Worm (Caenorhabditis elegans) whole organism, L3 larva: ENCODE data around the gene M05D6.3.

Experiments
- ceh-16 ChIP-seq: sonication (generic microtip); optimal IDR thresholded peaks from 2 replicates; lab custom pipeline; 2017; ENCODE audit warnings: missing biosample characterization, missing genetic modification characterization
- egl-27 ChIP-seq: sonication (generic microtip); optimal IDR thresholded peaks from 4 replicates; lab custom pipeline; 2017; ENCODE audit warnings: missing biosample characterization, missing genetic modification reagents, missing genetic modification characterization
- egl-5 ChIP-seq: fragments of 150-350 bp; optimal IDR thresholded peaks from 2 replicates; lab custom pipeline; 2017; ENCODE audit warnings: missing biosample characterization, missing genetic modification reagents, missing genetic modification characterization, inconsistent platforms
- eor-1 ChIP-seq, 2 experiments: fragments of 150-350 bp; optimal IDR thresholded peaks; 2 replicates each; lab custom pipeline; 2014 to 2018; ENCODE audit warnings: missing biosample characterization in 2 of 2, missing genetic modification characterization in 2 of 2
- jun-1 ChIP-seq: fragments of 150-350 bp; optimal IDR thresholded peaks from 2 replicates; lab custom pipeline; 2014; ENCODE audit warnings: missing biosample characterization, missing genetic modification reagents, missing genetic modification characterization
- nfya-1 ChIP-seq: sonication (generic microtip); optimal IDR thresholded peaks from 2 replicates; lab custom pipeline; 2017; ENCODE audit warnings: missing genetic modification characterization, mild to moderate bottlenecking, missing compliant biosample characterization, antibody characterized with exemption, moderate library complexity; ENCODE audit not compliant: insufficient read depth

DNA sequence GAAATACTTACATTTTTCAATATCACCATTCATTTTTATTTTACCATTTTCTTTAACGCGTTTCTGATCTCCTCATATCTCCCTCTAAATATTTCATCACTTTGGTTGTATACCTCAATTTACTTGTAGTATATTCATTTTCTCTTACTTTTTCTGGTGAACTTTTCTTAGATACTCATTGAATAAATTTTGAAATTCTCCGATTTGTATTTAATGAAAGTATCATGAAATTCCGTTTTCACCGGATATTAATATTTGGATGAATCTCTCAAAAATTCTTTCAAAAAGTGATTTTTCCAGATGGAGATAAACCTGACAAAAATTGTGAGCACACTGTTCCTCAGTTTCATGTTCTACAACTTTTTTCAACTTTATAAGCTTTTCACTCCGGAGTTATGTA lies 42.6 kb downstream of the M05D6.3 start, which contains the start of gene T13H5.8:
- TF ChIP-seq egl-5, result no peak
- no peak for TF ChIP-seq egl-27 (tag; lab: Kevin White, UChicago)
- TF ChIP-seq nfya-1, result no peak
- no peak for TF ChIP-seq eor-1 (tag; optimal IDR thresholded peaks at IDR 0.05; lab: Kevin White, UChicago)
- TF ChIP-seq jun-1 (tag; lab: Kevin White, UChicago), result no peak
- no peak for TF ChIP-seq ceh-16 (tag; lab: Kevin White, UChicago)
